Fruit fly (Drosophila melanogaster): ENCODE measurements around the gene Or2a.

The Or2a gene

dm6 chrX:2222181-2222790 lies 23.7 kb upstream of the Or2a start, which contains the start of gene Vinc (continued):
- peak; percentile 62 for TF ChIP-seq Hr3 (GFP tag; optimal IDR thresholded peaks at IDR 0.05)
- TF ChIP-seq ATbp (GFP tag; optimal IDR thresholded peaks at IDR 0.05) = peak; percentile 52
- peak; percentile 80 for TF ChIP-seq CG7786 (GFP tag; optimal IDR thresholded peaks at IDR 0.05)
- TF ChIP-seq Awh (GFP tag; IDR thresholded peaks at IDR 0.05) = peak; percentile 52; the same call in 1 of the 2 replicates
- peak; percentile 61; the same call in 1 of the 3 replicates for TF ChIP-seq ken (GFP tag; IDR thresholded peaks at IDR 0.05)
- TF ChIP-seq CG6689 (GFP tag; IDR thresholded peaks at IDR 0.05) = peak; percentile 92
- TF ChIP-seq insv (GFP tag; optimal IDR thresholded peaks at IDR 0.05) = no peak
- TF ChIP-seq CG13624 (GFP tag; optimal IDR thresholded peaks at IDR 0.05) = peak; percentile 91
- TF ChIP-seq sd (tag; optimal IDR thresholded peaks at IDR 0.05) = peak; percentile 40
- peak; percentile 50 for TF ChIP-seq Ravus (GFP tag; IDR thresholded peaks at IDR 0.05)
- peak; percentile 18 for TF ChIP-seq CG4282 (GFP tag; optimal IDR thresholded peaks at IDR 0.05)
- peak; percentile 83 for TF ChIP-seq kay (GFP tag; optimal IDR thresholded peaks at IDR 0.05)
- no peak for TF ChIP-seq Hr78 (GFP tag; optimal IDR thresholded peaks at IDR 0.05)
- TF ChIP-seq CG4617 (GFP tag; optimal IDR thresholded peaks at IDR 0.05; ENCODE audit: borderline replicate concordance) = peak; percentile 14
- TF ChIP-seq cas (GFP tag; IDR thresholded peaks at IDR 0.05) = peak; percentile 68; the same call in 1 of the 2 replicates
- TF ChIP-seq CG42726 (GFP tag; IDR thresholded peaks at IDR 0.05; ENCODE audit: partially characterized antibody) = no peak
- peak; percentile 41 for TF ChIP-seq CG3995 (GFP tag; optimal IDR thresholded peaks at IDR 0.05)
- peak; percentile 97 for TF ChIP-seq Ets65A (GFP tag)
- TF ChIP-seq CG10209 (GFP tag; optimal IDR thresholded peaks at IDR 0.05) = peak; percentile 89

- TF ChIP-seq Med (GFP tag) (peak; percentile 16), ewg (GFP tag; optimal IDR thresholded peaks at IDR 0.05) (peak; percentile 19), Hr51 (GFP tag; optimal IDR thresholded peaks at IDR 0.05) (no peak)
Observed at dm6 chrX:2223454-2223853, 22.6 kb upstream of the Or2a start, which contains the start of gene CG14052. Gene CG14052 (plus strand): TSS chrX:2223754.

- TF ChIP-seq gsb (GFP tag; IDR thresholded peaks at IDR 0.05) (no peak), Optix (GFP tag; IDR thresholded peaks at IDR 0.05) (no peak), gt (GFP tag; IDR thresholded peaks at IDR 0.05) (no peak), CG17385 (GFP tag; optimal IDR thresholded peaks at IDR 0.05) (no peak), zen (tag; optimal IDR thresholded peaks at IDR 0.05) (no peak), sna (GFP tag; IDR thresholded peaks at IDR 0.05; ENCODE audit: partially characterized antibody) (0 out of 2 replicates have a peak, but pooled peaks have one; percentile 41), CG2116 (GFP tag; optimal IDR thresholded peaks at IDR 0.05) (peak; percentile 38), CG9727 (GFP tag; optimal IDR thresholded peaks at IDR 0.05) (no peak), CG18764 (GFP tag; optimal IDR thresholded peaks at IDR 0.05) (peak; percentile 86), bsh (GFP tag; optimal IDR thresholded peaks at IDR 0.05) (no peak), CG6654 (GFP tag; optimal IDR thresholded peaks at IDR 0.05) (no peak), CG5180 (GFP tag; optimal IDR thresholded peaks at IDR 0.05) (no peak), CG9609 (GFP tag; optimal IDR thresholded peaks at IDR 0.05) (no peak), CG8765 (GFP tag; IDR thresholded peaks at IDR 0.05) (no peak), nau (GFP tag; optimal IDR thresholded peaks at IDR 0.05) (no peak), gcm2 (GFP tag; optimal IDR thresholded peaks at IDR 0.05) (no peak), D19A (tag; optimal IDR thresholded peaks at IDR 0.05) (no peak), corto (GFP tag; optimal IDR thresholded peaks at IDR 0.05) (no peak), dmrt11E (tag; optimal IDR thresholded peaks at IDR 0.05) (no peak), CG3163 (GFP tag; optimal IDR thresholded peaks at IDR 0.05) (no peak), jing (GFP tag; optimal IDR thresholded peaks at IDR 0.05) (no peak), GATAe (GFP tag; conservative IDR thresholded peaks at IDR 0.05) (no peak), CG1792 (GFP tag; optimal IDR thresholded peaks at IDR 0.05) (no peak), ewg (GFP tag; optimal IDR thresholded peaks at IDR 0.05) (no peak), lab (GFP tag; optimal IDR thresholded peaks at IDR 0.05) (no peak), pfk (GFP tag; optimal IDR thresholded peaks at IDR 0.05) (no peak)
Observed at dm6 chrX:2225138-2225537, 20.9 kb upstream of the Or2a start, which contains the start of gene pcx. Gene pcx (plus strand): TSS chrX:2225296.
